Worm (Caenorhabditis elegans) whole organism, late embryonic: ENCODE data around the gene F56D2.8.
A peak's percentile ranks its signal among the peaks of the same experiment; 100 is the strongest.

Source experiments
- K02D7.2 ChIP-seq: sonication (generic microtip); optimal IDR thresholded peaks from 2 replicates; lab custom pipeline; 2017; ENCODE audit warnings: mild to moderate bottlenecking, missing genetic modification characterization, missing compliant biosample characterization
- ceh-30 ChIP-seq: fragments of 150-350 bp; optimal IDR thresholded peaks from 2 replicates; lab custom pipeline; 2014; ENCODE audit warnings: missing biosample characterization, missing genetic modification characterization
- dve-1 ChIP-seq: sonication (generic microtip); optimal IDR thresholded peaks from 2 replicates; lab custom pipeline; 2017; ENCODE audit warnings: antibody characterized with exemption, mild to moderate bottlenecking, missing genetic modification characterization, missing compliant biosample characterization
- elt-2 ChIP-seq: sonication (generic microtip); optimal IDR thresholded peaks from 2 replicates; lab custom pipeline; 2016; ENCODE audit warnings: missing genetic modification reagents, missing genetic modification characterization, missing compliant biosample characterization
- fkh-10 ChIP-seq: fragments of 150-350 bp; optimal IDR thresholded peaks from 2 replicates; lab custom pipeline; 2014; ENCODE audit warnings: missing biosample characterization, missing genetic modification reagents, missing genetic modification characterization
- fkh-6 ChIP-seq: sonication (generic microtip); optimal IDR thresholded peaks from 2 replicates; lab custom pipeline; 2016; ENCODE audit warnings: missing genetic modification characterization, missing compliant biosample characterization
- gmeb-2 ChIP-seq: sonication (generic microtip); optimal IDR thresholded peaks from 2 replicates; lab custom pipeline; 2016; ENCODE audit warnings: missing genetic modification characterization, inconsistent platforms, missing compliant biosample characterization
- lin-11 ChIP-seq: fragments of 200-800 bp; sonication (Bioruptor generic); optimal IDR thresholded peaks from 2 replicates; lab custom pipeline; 2018; ENCODE audit warnings: mild to moderate bottlenecking, missing genetic modification characterization, missing compliant biosample characterization
- nhr-11 ChIP-seq: fragments of 150-350 bp; optimal IDR thresholded peaks from 2 replicates; lab custom pipeline; 2014; ENCODE audit warnings: missing biosample characterization, missing genetic modification characterization
- pha-4 ChIP-seq: fragments of 150-350 bp; optimal IDR thresholded peaks from 2 replicates; lab custom pipeline; 2018; ENCODE audit warnings: missing biosample characterization, missing genetic modification reagents, missing genetic modification characterization
- sox-2 ChIP-seq: fragments of 200-800 bp; sonication (Bioruptor generic); IDR thresholded peaks from 2 replicates; pipeline ENCODE4 v1.3.6; 2022; ENCODE audit warnings: missing genetic modification reagents, missing genetic modification characterization, missing compliant biosample characterization
- unc-55 ChIP-seq: sonication (generic microtip); optimal IDR thresholded peaks from 2 replicates; lab custom pipeline; 2017; ENCODE audit warnings: missing biosample characterization, missing genetic modification reagents, missing genetic modification characterization
- zip-5 ChIP-seq: sonication (generic microtip); optimal IDR thresholded peaks from 2 replicates; lab custom pipeline; 2016; ENCODE audit warnings: missing genetic modification characterization, missing compliant biosample characterization

ce11 chrIII:5565699-5566098 lies 17.0 kb downstream of the F56D2.8 start:
- TF ChIP-seq K02D7.2 (tag; lab: Kevin White, UChicago) (no peak), dve-1 (no peak), nhr-11 (tag; lab: Kevin White, UChicago) (no peak), sox-2 (GFP tag; lab: Robert Waterston, UW) (no peak), unc-55 (peak; percentile 8), lin-11 (tag; lab: Kevin White, UChicago) (no peak), pha-4 (tag; lab: Kevin White, UChicago) (no peak), fkh-10 (no peak), gmeb-2 (no peak), fkh-6 (tag; lab: Kevin White, UChicago) (no peak), zip-5 (no peak), elt-2 (tag; lab: Kevin White, UChicago) (no peak), ceh-30 (no peak)
